Worm (Caenorhabditis elegans): ENCODE data around the gene clec-245.

- TF ChIP-seq rnt-1 (tag; optimal IDR thresholded peaks at IDR 0.05) (no peak), mep-1 (tag; optimal IDR thresholded peaks at IDR 0.05) (no peak), ceh-82 (tag; optimal IDR thresholded peaks at IDR 0.05) (no peak)
These were observed 50.5 kb downstream of the clec-245 start for ce11 chrV:18137679-18138078.
